Fruit fly (Drosophila melanogaster) whole organism, wandering third instar larva: ENCODE measurements around the gene Osi3.

Experiments used
- Abd-B ChIP-seq: fragments of >200 bp; optimal IDR thresholded peaks from 2 replicates; lab custom pipeline; 2017; ENCODE audit warnings: missing biosample characterization, missing genetic modification characterization
- CG32264 ChIP-seq: fragments of 200-800 bp; sonication (Bioruptor generic); optimal IDR thresholded peaks from 2 replicates; lab custom pipeline; 2016; ENCODE audit warnings: missing biosample characterization, missing genetic modification characterization
- CG9705 ChIP-seq: fragments of 200-800 bp; sonication (Bioruptor generic); optimal IDR thresholded peaks from 2 replicates; lab custom pipeline; 2018; ENCODE audit warnings: missing biosample characterization, mild to moderate bottlenecking, missing genetic modification characterization
- CrebA ChIP-seq: fragments of 200-800 bp; sonication (Bioruptor generic); optimal IDR thresholded peaks from 2 replicates; lab custom pipeline; 2016; ENCODE audit warnings: missing biosample characterization, mild to moderate bottlenecking, missing genetic modification characterization, borderline replicate concordance
- Dfd ChIP-seq: fragments of >200 bp; optimal IDR thresholded peaks from 2 replicates; lab custom pipeline; 2017; ENCODE audit warnings: missing biosample characterization, missing genetic modification characterization
- Dif ChIP-seq: fragments of 200-275, 200-300 bp; sonication (Bioruptor generic); optimal IDR thresholded peaks from 2 replicates; lab custom pipeline; 2018; ENCODE audit warnings: missing biosample characterization, missing genetic modification characterization; ENCODE audit not compliant: partially characterized antibody
- GATAd ChIP-seq: sonication (Bioruptor generic); optimal IDR thresholded peaks from 2 replicates; lab custom pipeline; 2016; ENCODE audit warnings: missing biosample characterization, missing genetic modification characterization
- HLH106 ChIP-seq: fragments of 200-800 bp; optimal IDR thresholded peaks from 3 replicates; lab custom pipeline; 2019; ENCODE audit warnings: missing biosample characterization, mild to moderate bottlenecking, missing genetic modification characterization, moderate library complexity
- Hnf4 ChIP-seq: fragments of 200-800 bp; sonication (Bioruptor generic); optimal IDR thresholded peaks from 2 replicates; lab custom pipeline; 2016; ENCODE audit warnings: missing biosample characterization, mild to moderate bottlenecking, missing genetic modification characterization
- Hr78 ChIP-seq: fragments of >200 bp; optimal IDR thresholded peaks from 2 replicates; lab custom pipeline; 2017; ENCODE audit warnings: missing biosample characterization, missing genetic modification characterization
- Hr83 ChIP-seq: fragments of 200-300 bp; sonication (Bioruptor generic); optimal IDR thresholded peaks from 2 replicates; lab custom pipeline; 2016; ENCODE audit warnings: missing biosample characterization, mild to moderate bottlenecking, missing genetic modification characterization, moderate library complexity; ENCODE audit not compliant: poor library complexity, severe bottlenecking
- Jra ChIP-seq: sonication (Bioruptor generic); optimal IDR thresholded peaks from 2 replicates; lab custom pipeline; 2016; ENCODE audit warnings: missing biosample characterization, missing genetic modification characterization
- Myc ChIP-seq: fragments of >200 bp; optimal IDR thresholded peaks from 2 replicates; lab custom pipeline; 2017
- N ChIP-seq: fragments of >200 bp; optimal IDR thresholded peaks from 2 replicates; lab custom pipeline; 2018; ENCODE audit warnings: missing biosample characterization, missing external identifiers, missing genetic modification characterization
- OdsH ChIP-seq: fragments of 200-800 bp; sonication (Bioruptor generic); optimal IDR thresholded peaks from 2 replicates; lab custom pipeline; 2016; ENCODE audit warnings: missing biosample characterization, mild to moderate bottlenecking, missing genetic modification characterization
- Rel ChIP-seq, 2 experiments: fragments of 200-800 bp; sonication (Bioruptor generic) in 1 of 2; optimal IDR thresholded peaks; 2 replicates in 1 of 2; 3 replicates in 1 of 2; lab custom pipeline; 2016 to 2019; ENCODE audit warnings: mild to moderate bottlenecking in 2 of 2, missing biosample characterization in 2 of 2, missing genetic modification characterization in 2 of 2, moderate library complexity in 1 of 2
- Sp1 ChIP-seq: fragments of 200-800 bp; sonication (Bioruptor generic); optimal IDR thresholded peaks from 3 replicates; lab custom pipeline; 2019; ENCODE audit warnings: missing biosample characterization, mild to moderate bottlenecking, missing genetic modification characterization, moderate library complexity
- Vsx2 ChIP-seq: fragments of 200-300, 225-300 bp; sonication (Bioruptor generic); optimal IDR thresholded peaks from 2 replicates; lab custom pipeline; 2018; ENCODE audit warnings: missing biosample characterization, missing genetic modification characterization; ENCODE audit not compliant: partially characterized antibody
- br ChIP-seq: fragments of 200-800 bp; sonication (Bioruptor generic); optimal IDR thresholded peaks from 2 replicates; lab custom pipeline; 2016; ENCODE audit warnings: missing biosample characterization, missing genetic modification characterization
- brk ChIP-seq: fragments of 200-800 bp; sonication (Bioruptor generic); optimal IDR thresholded peaks from 2 replicates; lab custom pipeline; 2016; ENCODE audit warnings: missing biosample characterization, mild to moderate bottlenecking, missing genetic modification characterization
- dmrt93B ChIP-seq: fragments of 200-800 bp; sonication (Bioruptor generic); optimal IDR thresholded peaks from 2 replicates; lab custom pipeline; 2018; ENCODE audit warnings: missing biosample characterization, mild to moderate bottlenecking, missing genetic modification characterization
- ey ChIP-seq: fragments of 200-800 bp; sonication (Bioruptor generic); optimal IDR thresholded peaks from 2 replicates; lab custom pipeline; 2016; ENCODE audit warnings: missing biosample characterization, missing genetic modification characterization
- foxo ChIP-seq, 2 experiments: fragments of 200-800 bp; sonication (Bioruptor generic); optimal IDR thresholded peaks; 2 replicates in 1 of 2; 3 replicates in 1 of 2; lab custom pipeline; 2016 to 2017; ENCODE audit warnings: missing biosample characterization in 2 of 2, missing genetic modification characterization in 2 of 2
- h ChIP-seq: fragments of 200-800 bp; sonication (Bioruptor generic); optimal IDR thresholded peaks from 3 replicates; lab custom pipeline; 2016; ENCODE audit warnings: missing biosample characterization, mild to moderate bottlenecking, missing genetic modification characterization
- jim ChIP-seq: fragments of 175-275, 200-325 bp; sonication (Bioruptor generic); optimal IDR thresholded peaks from 2 replicates; lab custom pipeline; 2016; ENCODE audit warnings: missing biosample characterization, mild to moderate bottlenecking, missing genetic modification characterization
- lola ChIP-seq: fragments of >200 bp; optimal IDR thresholded peaks from 2 replicates; lab custom pipeline; 2017; ENCODE audit warnings: missing biosample characterization, missing genetic modification characterization
- pan ChIP-seq: fragments of >200 bp; optimal IDR thresholded peaks from 2 replicates; lab custom pipeline; 2017
- sage ChIP-seq: fragments of 200-800 bp; sonication (Bioruptor generic); optimal IDR thresholded peaks from 2 replicates; lab custom pipeline; 2016; ENCODE audit warnings: missing biosample characterization, mild to moderate bottlenecking, missing genetic modification characterization
- sv ChIP-seq: fragments of 200-800 bp; sonication (Bioruptor generic); optimal IDR thresholded peaks from 3 replicates; lab custom pipeline; 2016; ENCODE audit warnings: missing biosample characterization, missing genetic modification characterization

The Osi3 gene

DNA sequence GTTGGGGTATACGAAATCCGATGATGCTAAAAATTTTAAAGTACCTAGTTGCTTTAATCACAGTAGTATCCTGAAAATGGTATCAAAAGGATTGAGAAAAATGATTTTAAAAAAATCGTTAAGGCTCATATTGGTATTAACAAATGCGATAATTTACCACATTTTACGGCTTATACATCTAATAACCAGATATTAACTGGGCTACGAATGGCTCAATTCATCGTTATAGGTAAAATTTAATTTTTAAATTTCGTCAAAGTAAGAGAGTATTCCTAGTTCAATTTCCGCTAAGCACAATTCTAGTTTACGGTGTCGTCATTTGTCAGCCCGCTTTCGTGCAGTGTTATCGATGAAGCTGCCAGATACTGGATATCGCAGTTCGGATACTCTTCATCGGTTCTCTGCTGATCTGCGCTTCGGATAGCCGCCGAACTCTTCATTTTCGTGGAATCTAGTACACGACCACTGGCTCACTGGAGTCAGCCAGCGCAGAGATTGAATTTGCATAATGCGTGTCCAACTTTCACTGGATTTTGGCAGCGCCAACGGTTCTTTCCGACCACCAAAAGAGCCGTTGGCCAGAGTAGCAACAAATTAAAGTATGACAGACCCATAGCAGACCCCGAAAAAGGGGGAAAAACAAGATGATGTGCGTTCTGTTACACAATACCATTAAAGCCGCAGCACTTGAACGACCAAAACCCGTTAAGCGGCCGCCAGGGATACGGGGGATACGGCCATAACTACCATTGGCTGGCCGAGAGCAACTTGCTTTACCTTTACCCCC lies 13.6 kb downstream of the Osi3 start:
- TF ChIP-seq Dif: no peak
- no peak for TF ChIP-seq Rel (GFP tag; optimal IDR thresholded peaks at IDR 0.05; lab: Kevin White, UChicago)
- TF ChIP-seq Rel (tag; optimal IDR thresholded peaks at IDR 0.05; lab: Kevin White, UChicago): peak; percentile 57
- TF ChIP-seq Hr83: no peak

dm6 chr3R:6230298-6230697 lies 14.7 kb downstream of the Osi3 start:
- TF ChIP-seq dmrt93B (no peak), GATAd (GFP tag; lab: Kevin White, UChicago) (no peak), Jra (GFP tag; lab: Kevin White, UChicago) (no peak), Rel (GFP tag; optimal IDR thresholded peaks at IDR 0.05; lab: Kevin White, UChicago) (no peak), Rel (tag; optimal IDR thresholded peaks at IDR 0.05; lab: Kevin White, UChicago) (no peak), Dfd (GFP tag; lab: Kevin White, UChicago) (no peak), Abd-B (GFP tag; lab: Kevin White, UChicago) (no peak), jim (no peak), Sp1 (GFP tag; lab: Kevin White, UChicago) (no peak), foxo (GFP tag; optimal IDR thresholded peaks at IDR 0.05; lab: Kevin White, UChicago) (no peak), sage (no peak), Hr83 (no peak), brk (GFP tag; lab: Kevin White, UChicago) (no peak), OdsH (GFP tag; lab: Kevin White, UChicago) (no peak), HLH106 (tag; lab: Kevin White, UChicago) (no peak), CrebA (GFP tag; lab: Kevin White, UChicago) (no peak)
- TF ChIP-seq, all 38 proteins: peak for 0

dm6 chr3R:6231391-6231790 lies 15.8 kb downstream of the Osi3 start:
- TF ChIP-seq jim: no peak

- no peak for TF ChIP-seq GATAd (GFP tag; lab: Kevin White, UChicago)
- no peak for TF ChIP-seq foxo (GFP tag; optimal IDR thresholded peaks at IDR 0.05; lab: Kevin White, UChicago)
- no peak for TF ChIP-seq lola (GFP tag; lab: Kevin White, UChicago)
- TF ChIP-seq HLH106 (tag; lab: Kevin White, UChicago): no peak
- no peak for TF ChIP-seq sv (GFP tag; lab: Kevin White, UChicago)
- TF ChIP-seq Myc (lab: Kevin White, UChicago): no peak
- TF ChIP-seq CrebA (GFP tag; lab: Kevin White, UChicago): no peak
- TF ChIP-seq h (GFP tag; lab: Kevin White, UChicago): no peak
- TF ChIP-seq Jra (GFP tag; lab: Kevin White, UChicago): no peak
- TF ChIP-seq Hr78 (GFP tag; lab: Kevin White, UChicago): no peak
- TF ChIP-seq, all 38 proteins: peak for 0
These were observed 17.5 kb downstream of the Osi3 start for dm6 chr3R:6233104-6233503.

DNA sequence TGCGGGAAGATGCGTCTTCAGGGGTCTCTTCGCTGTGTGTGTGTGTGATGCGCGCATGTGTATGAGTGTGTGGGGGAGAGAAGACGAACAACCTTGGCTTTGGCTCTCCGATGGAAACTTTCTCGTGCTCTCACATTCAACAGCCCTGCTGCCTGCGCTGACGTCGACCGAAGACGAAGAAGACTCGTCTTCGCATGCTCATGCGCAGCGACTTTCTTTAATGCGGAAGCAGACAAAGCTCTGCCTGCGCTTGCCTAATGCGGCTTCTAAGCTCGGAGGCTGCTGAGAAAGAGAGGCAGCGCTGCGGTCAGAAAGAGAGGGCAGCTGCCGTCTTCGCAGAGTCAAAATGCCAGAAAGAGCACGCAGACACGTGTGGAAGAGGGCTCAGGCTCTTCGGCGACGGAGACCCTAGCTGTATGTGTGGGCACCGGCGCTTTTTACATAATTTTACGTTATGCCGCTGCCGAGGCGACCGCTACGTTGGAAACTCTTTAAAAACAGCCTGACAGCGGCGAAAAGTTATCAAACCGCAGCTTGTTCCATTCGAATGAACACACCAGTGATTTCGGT lies 18.6 kb downstream of the Osi3 start, which contains the start of gene Osi6:
TSS of gene Osi6 (plus strand) at position 520 of the 570 bp plus-strand sequence.
- no peak for TF ChIP-seq brk (GFP tag; lab: Kevin White, UChicago)
- TF ChIP-seq h (GFP tag; lab: Kevin White, UChicago): no peak
- no peak for TF ChIP-seq br (GFP tag; lab: Kevin White, UChicago)
- no peak for TF ChIP-seq CG32264 (GFP tag; lab: Kevin White, UChicago)
- no peak for TF ChIP-seq Abd-B (GFP tag; lab: Kevin White, UChicago)
- no peak for TF ChIP-seq foxo (GFP tag; optimal IDR thresholded peaks at IDR 0.05; lab: Kevin White, UChicago)
- no peak for TF ChIP-seq Hnf4 (GFP tag; lab: Kevin White, UChicago)
- no peak for TF ChIP-seq jim
- TF ChIP-seq ey: no peak
- TF ChIP-seq Vsx2 (GFP tag; lab: Kevin White, UChicago): no peak
- no peak for TF ChIP-seq CrebA (GFP tag; lab: Kevin White, UChicago)
- TF ChIP-seq Sp1 (GFP tag; lab: Kevin White, UChicago): no peak
- no peak for TF ChIP-seq pan (lab: Kevin White, UChicago)
- no peak for TF ChIP-seq Dfd (GFP tag; lab: Kevin White, UChicago)
- TF ChIP-seq N: no peak
- no peak for TF ChIP-seq OdsH (GFP tag; lab: Kevin White, UChicago)
- TF ChIP-seq HLH106 (tag; lab: Kevin White, UChicago): no peak
- TF ChIP-seq CG9705 (GFP tag; lab: Kevin White, UChicago): no peak
